Worm (Caenorhabditis elegans): ENCODE measurements around the gene K08H10.6.

K08H10.6 gene

ce11 chrV:9970119-9970518, 25.6 kb downstream of the K08H10.6 start:
- TF ChIP-seq ama-1 (optimal IDR thresholded peaks at IDR 0.05) (no peak), nhr-232 (tag; optimal IDR thresholded peaks at IDR 0.05) (peak; percentile 87), K02D7.2 (tag; optimal IDR thresholded peaks at IDR 0.05) (peak; percentile 89), ceh-24 (tag; optimal IDR thresholded peaks at IDR 0.05) (peak; percentile 68), hlh-8 (tag; optimal IDR thresholded peaks at IDR 0.05) (peak; percentile 79), nfya-1 (tag; optimal IDR thresholded peaks at IDR 0.05) (peak; percentile 78), pros-1 (tag; optimal IDR thresholded peaks at IDR 0.05) (peak; percentile 60), hlh-6 (tag; optimal IDR thresholded peaks at IDR 0.05) (peak; percentile 95), C38D4.7 (GFP tag; optimal IDR thresholded peaks at IDR 0.05) (peak; percentile 91), syd-9 (tag; optimal IDR thresholded peaks at IDR 0.05) (peak; percentile 96), madf-2 (tag; optimal IDR thresholded peaks at IDR 0.05) (peak; percentile 87), hlh-15 (tag; optimal IDR thresholded peaks at IDR 0.05) (peak; percentile 93), sox-2 (GFP tag; IDR thresholded peaks at IDR 0.05) (peak; percentile 89), hlh-30 (tag; optimal IDR thresholded peaks at IDR 0.05; ENCODE audit: insufficient read depth) (peak; percentile 42), ceh-18 (tag; optimal IDR thresholded peaks at IDR 0.05) (peak; percentile 89), ceh-22 (tag; optimal IDR thresholded peaks at IDR 0.05) (no peak), sox-4 (tag; optimal IDR thresholded peaks at IDR 0.05) (peak; percentile 93), pag-3 (tag; optimal IDR thresholded peaks at IDR 0.05; ENCODE audit: borderline replicate concordance) (peak; percentile 85), unc-3 (GFP tag; conservative IDR thresholded peaks at IDR 0.05) (peak; percentile 82), unc-3 (tag; optimal IDR thresholded peaks at IDR 0.05) (peak; percentile 90), pha-2 (tag; optimal IDR thresholded peaks at IDR 0.05) (peak; percentile 80), ceh-19 (GFP tag; optimal IDR thresholded peaks at IDR 0.05) (peak; percentile 96), F13H6.1 (tag; optimal IDR thresholded peaks at IDR 0.05) (peak; percentile 94), C08G9.2 (tag; optimal IDR thresholded peaks at IDR 0.05) (peak; percentile 88), lin-11 (tag; optimal IDR thresholded peaks at IDR 0.05) (peak; percentile 88), eyg-1 (tag; optimal IDR thresholded peaks at IDR 0.05) (peak; percentile 81), fkh-6 (tag; optimal IDR thresholded peaks at IDR 0.05) (peak; percentile 94), unc-42 (tag; optimal IDR thresholded peaks at IDR 0.05) (peak; percentile 78), fkh-10 (GFP tag; optimal IDR thresholded peaks at IDR 0.05) (peak; percentile 15), unc-55 (GFP tag; optimal IDR thresholded peaks at IDR 0.05) (no peak), elt-4 (tag; optimal IDR thresholded peaks at IDR 0.05) (peak; percentile 87), ceh-2 (tag; optimal IDR thresholded peaks at IDR 0.05) (peak; percentile 93), ceh-14 (tag; optimal IDR thresholded peaks at IDR 0.05) (peak; percentile 95), hlh-13 (GFP tag; optimal IDR thresholded peaks at IDR 0.05) (peak; percentile 90), rnt-1 (tag; optimal IDR thresholded peaks at IDR 0.05) (peak; percentile 77), Y22D7AL.16 (tag; optimal IDR thresholded peaks at IDR 0.05) (peak; percentile 87), ceh-30 (tag; optimal IDR thresholded peaks at IDR 0.05) (peak; percentile 38), tbx-2 (tag; optimal IDR thresholded peaks at IDR 0.05) (peak; percentile 89), nhr-11 (tag; optimal IDR thresholded peaks at IDR 0.05) (no peak), pqm-1 (tag; optimal IDR thresholded peaks at IDR 0.05) (peak; percentile 90), ceh-9 (tag; optimal IDR thresholded peaks at IDR 0.05) (peak; percentile 90), mec-3 (tag; optimal IDR thresholded peaks at IDR 0.05; ENCODE audit: borderline replicate concordance) (peak; percentile 69), dmd-4 (tag; optimal IDR thresholded peaks at IDR 0.05; ENCODE audit: borderline replicate concordance) (peak; percentile 95), tbx-7 (tag; optimal IDR thresholded peaks at IDR 0.05) (peak; percentile 54), fax-1 (tag; optimal IDR thresholded peaks at IDR 0.05) (peak; percentile 85), dve-1 (tag; optimal IDR thresholded peaks at IDR 0.05) (peak; percentile 76), lim-6 (tag; optimal IDR thresholded peaks at IDR 0.05) (peak; percentile 77), T23F11.4 (GFP tag; optimal IDR thresholded peaks at IDR 0.05) (peak; percentile 93), K09A11.1 (tag; optimal IDR thresholded peaks at IDR 0.05; ENCODE audit: insufficient read depth) (peak; percentile 61), ceh-31 (tag; optimal IDR thresholded peaks at IDR 0.05) (peak; percentile 82), pha-4 (tag; optimal IDR thresholded peaks at IDR 0.05) (no peak), ceh-34 (tag; optimal IDR thresholded peaks at IDR 0.05) (peak; percentile 95), ahr-1 (tag; optimal IDR thresholded peaks at IDR 0.05) (peak; percentile 63)

Data from whole organism, late embryonic.